Worm (Caenorhabditis elegans) whole organism, L2 larva: Measurements from ENCODE around the gene F58F9.9.

Experiments used
- C34F6.9 ChIP-seq: fragments of 150-350 bp; optimal IDR thresholded peaks from 2 replicates; lab custom pipeline; 2014; ENCODE audit warnings: missing biosample characterization, missing genetic modification characterization
- R02D3.7 ChIP-seq: fragments of 150-350 bp; optimal IDR thresholded peaks from 2 replicates; lab custom pipeline; 2014; ENCODE audit warnings: missing biosample characterization, missing genetic modification characterization
- Y55F3AM.14 ChIP-seq: fragments of 200-800 bp; sonication (Bioruptor generic); optimal IDR thresholded peaks from 2 replicates; lab custom pipeline; 2018; ENCODE audit warnings: mild to moderate bottlenecking, missing genetic modification characterization, missing compliant biosample characterization
- alr-1 ChIP-seq: fragments of 150-350 bp; optimal IDR thresholded peaks from 2 replicates; lab custom pipeline; 2014; ENCODE audit warnings: missing biosample characterization, missing genetic modification characterization
- blmp-1 ChIP-seq: sonication (generic microtip); optimal IDR thresholded peaks from 2 replicates; lab custom pipeline; 2017; ENCODE audit warnings: missing genetic modification characterization, mild to moderate bottlenecking, missing compliant biosample characterization, antibody characterized with exemption, moderate library complexity; ENCODE audit not compliant: insufficient read depth
- ceh-16 ChIP-seq: fragments of 150-350 bp; optimal IDR thresholded peaks from 2 replicates; lab custom pipeline; 2014; ENCODE audit warnings: missing biosample characterization, missing genetic modification characterization
- crh-2 ChIP-seq: sonication (generic microtip); optimal IDR thresholded peaks from 2 replicates; lab custom pipeline; 2017; ENCODE audit warnings: missing biosample characterization, missing genetic modification characterization
- dmd-4 ChIP-seq: sonication (generic microtip); optimal IDR thresholded peaks from 2 replicates; lab custom pipeline; 2017; ENCODE audit warnings: missing biosample characterization, missing genetic modification characterization
- elt-1 ChIP-seq: fragments of 150-350 bp; optimal IDR thresholded peaks from 2 replicates; lab custom pipeline; 2014; ENCODE audit warnings: missing biosample characterization, missing genetic modification characterization
- elt-3 ChIP-seq: sonication (generic microtip); optimal IDR thresholded peaks from 2 replicates; lab custom pipeline; 2017; ENCODE audit warnings: missing biosample characterization, missing genetic modification characterization
- fos-1 ChIP-seq: fragments of 150-350 bp; optimal IDR thresholded peaks from 2 replicates; lab custom pipeline; 2014; ENCODE audit warnings: missing biosample characterization, missing genetic modification characterization
- gmeb-1 ChIP-seq: fragments of 150-350 bp; optimal IDR thresholded peaks from 2 replicates; lab custom pipeline; 2014; ENCODE audit warnings: missing biosample characterization, missing genetic modification characterization
- lin-11 ChIP-seq: fragments of 150-350 bp; sonication (generic microtip); optimal IDR thresholded peaks from 2 replicates; lab custom pipeline; 2014; ENCODE audit warnings: missing biosample characterization, missing genetic modification characterization, inconsistent platforms, mixed read lengths
- lin-13 ChIP-seq: fragments of 150-350 bp; optimal IDR thresholded peaks from 2 replicates; lab custom pipeline; 2014; ENCODE audit warnings: missing biosample characterization, missing genetic modification reagents, missing genetic modification characterization
- lsy-2 ChIP-seq, 2 experiments: fragments of 150-350 bp in 1 of 2; sonication (generic microtip) in 1 of 2; optimal IDR thresholded peaks; 2 replicates each; lab custom pipeline; 2014 to 2017; ENCODE audit warnings: missing biosample characterization in 2 of 2, missing genetic modification characterization in 2 of 2
- mbf-1 ChIP-seq: sonication (generic microtip); optimal IDR thresholded peaks from 2 replicates; lab custom pipeline; 2017; ENCODE audit warnings: missing biosample characterization, missing genetic modification characterization
- mdl-1 ChIP-seq, 2 experiments: fragments of 150-350 bp in 1 of 2; sonication (generic microtip) in 1 of 2; optimal IDR thresholded peaks; 2 replicates each; lab custom pipeline; 2017; ENCODE audit warnings: missing biosample characterization in 2 of 2, missing genetic modification characterization in 2 of 2
- nhr-10 ChIP-seq: sonication (generic microtip); optimal IDR thresholded peaks from 2 replicates; lab custom pipeline; 2017; ENCODE audit warnings: missing biosample characterization, missing genetic modification characterization
- nhr-11 ChIP-seq: fragments of 150-350 bp; optimal IDR thresholded peaks from 2 replicates; lab custom pipeline; 2014; ENCODE audit warnings: missing biosample characterization, missing genetic modification characterization
- nhr-12 ChIP-seq: fragments of 150-350 bp; optimal IDR thresholded peaks from 2 replicates; lab custom pipeline; 2014; ENCODE audit warnings: missing biosample characterization, missing genetic modification characterization
- nhr-237 ChIP-seq: fragments of 150-350 bp; optimal IDR thresholded peaks from 2 replicates; lab custom pipeline; 2014; ENCODE audit warnings: missing biosample characterization, missing genetic modification characterization
- nhr-25 ChIP-seq: fragments of 150-350 bp; sonication (generic microtip); optimal IDR thresholded peaks from 3 replicates; lab custom pipeline; 2014; ENCODE audit warnings: missing biosample characterization, missing genetic modification characterization
- nhr-77 ChIP-seq: fragments of 150-350 bp; optimal IDR thresholded peaks from 2 replicates; lab custom pipeline; 2014; ENCODE audit warnings: missing biosample characterization, missing genetic modification characterization
- peb-1 ChIP-seq: fragments of 150-350 bp; optimal IDR thresholded peaks from 2 replicates; lab custom pipeline; 2014; ENCODE audit warnings: missing biosample characterization, missing genetic modification characterization
- sem-4 ChIP-seq: fragments of 150-350 bp; optimal IDR thresholded peaks from 2 replicates; lab custom pipeline; 2014; ENCODE audit warnings: missing biosample characterization, missing genetic modification reagents, missing genetic modification characterization
- skn-1 ChIP-seq: sonication (generic microtip); optimal IDR thresholded peaks from 2 replicates; lab custom pipeline; 2017; ENCODE audit warnings: missing biosample characterization, missing genetic modification characterization
- sma-9 ChIP-seq, 2 experiments: fragments of 150-350 bp in 1 of 2; sonication (generic microtip) in 1 of 2; optimal IDR thresholded peaks; 2 replicates each; lab custom pipeline; 2014 to 2016; ENCODE audit warnings: missing genetic modification characterization in 2 of 2, mild to moderate bottlenecking in 1 of 2, missing biosample characterization in 1 of 2, missing compliant biosample characterization in 1 of 2, missing genetic modification reagents in 1 of 2, moderate library complexity in 1 of 2
- snpc-4 ChIP-seq: fragments of 150-350 bp; optimal IDR thresholded peaks from 2 replicates; lab custom pipeline; 2014; ENCODE audit warnings: missing biosample characterization, missing genetic modification characterization
- unc-39 ChIP-seq: fragments of 150-350 bp; optimal IDR thresholded peaks from 2 replicates; lab custom pipeline; 2014; ENCODE audit warnings: missing biosample characterization, missing genetic modification characterization
- unc-55 ChIP-seq: fragments of 150-350 bp; sonication (generic microtip); optimal IDR thresholded peaks from 3 replicates; lab custom pipeline; 2014; ENCODE audit warnings: missing biosample characterization, missing genetic modification reagents, missing genetic modification characterization
- unc-62 ChIP-seq: fragments of 150-350 bp; optimal IDR thresholded peaks from 2 replicates; lab custom pipeline; 2014; ENCODE audit warnings: missing biosample characterization, missing genetic modification reagents, missing genetic modification characterization
- zag-1 ChIP-seq: fragments of 150-350 bp; optimal IDR thresholded peaks from 2 replicates; lab custom pipeline; 2014; ENCODE audit warnings: missing biosample characterization, missing genetic modification characterization
- ztf-1 ChIP-seq: fragments of 200-800 bp; sonication (Bioruptor generic); conservative IDR thresholded peaks from 2 replicates; pipeline ENCODE4 v1.3.6; 2022; ENCODE audit warnings: missing genetic modification characterization, missing compliant biosample characterization
- ztf-11 ChIP-seq: sonication (generic microtip); optimal IDR thresholded peaks from 2 replicates; lab custom pipeline; 2017; ENCODE audit warnings: missing biosample characterization, missing genetic modification characterization
- ztf-4 ChIP-seq: fragments of 150-350 bp; optimal IDR thresholded peaks from 2 replicates; lab custom pipeline; 2014; ENCODE audit warnings: missing biosample characterization, missing genetic modification characterization

The F58F9.9 gene

DNA sequence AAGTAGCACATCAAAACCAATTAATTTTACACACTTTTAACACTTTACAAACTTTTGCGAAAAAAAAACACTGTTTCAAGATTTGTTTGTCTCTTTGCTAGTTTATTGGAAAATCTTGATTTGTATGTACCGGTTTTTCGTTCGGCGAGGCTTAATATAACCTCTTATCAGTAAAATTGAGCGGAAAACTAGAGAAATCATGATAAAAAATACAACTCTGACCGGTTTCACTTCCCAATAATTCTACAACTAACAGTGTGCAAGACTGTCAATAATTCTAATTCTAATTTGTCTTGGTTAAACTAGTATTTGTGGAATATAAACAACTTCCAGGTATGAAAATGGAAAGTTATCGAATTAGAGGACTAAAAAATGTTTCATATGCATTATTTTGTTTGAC is 18.2 kb upstream of the F58F9.9 start, which contains the start of gene C49A9.3:
Gene C49A9.3, plus strand, starts transcription at position 212 of the 400 bp plus-strand sequence.
- TF ChIP-seq fos-1 (tag; lab: Kevin White, UChicago) (peak; percentile 82), C34F6.9 (tag; lab: Kevin White, UChicago) (no peak), sem-4 (tag; lab: Kevin White, UChicago) (no peak), nhr-12 (no peak)
- TF ChIP-seq, all 48 proteins: peak for 1

DNA sequence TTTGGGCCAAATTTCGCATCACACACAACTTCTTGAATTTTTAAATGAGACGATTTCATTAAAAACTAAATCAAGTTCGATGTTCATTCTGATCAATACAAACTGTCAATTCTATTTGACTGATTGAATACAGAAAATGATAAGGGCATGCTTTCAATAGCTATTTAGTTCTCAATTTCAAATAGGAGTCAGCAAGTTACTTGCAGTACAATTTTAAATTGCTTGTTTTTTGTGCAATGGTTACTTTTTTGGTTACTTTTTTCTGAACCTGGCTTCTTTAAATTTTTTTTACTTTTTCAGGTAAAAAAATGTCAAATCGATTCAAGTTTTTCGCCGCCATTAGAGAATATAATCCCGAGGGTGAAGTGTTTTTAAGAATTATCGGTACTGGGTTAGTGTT is 14.9 kb upstream of the F58F9.9 start, which contains the start of gene C49A9.2:
Gene C49A9.2, plus strand, starts transcription at position 301 of the 400 bp plus-strand sequence.
- TF ChIP-seq sma-9 (GFP tag; optimal IDR thresholded peaks at IDR 0.05; lab: Kevin White, UChicago) (no peak), sma-9 (tag; optimal IDR thresholded peaks at IDR 0.05; lab: Kevin White, UChicago) (no peak), Y55F3AM.14 (GFP tag; lab: Kevin White, UChicago) (no peak), skn-1 (tag; lab: Kevin White, UChicago) (no peak), elt-3 (no peak), nhr-12 (no peak), zag-1 (no peak), ztf-1 (GFP tag; lab: Robert Waterston, UW) (no peak), lsy-2 (tag; optimal IDR thresholded peaks at IDR 0.05; lab: Kevin White, UChicago) (no peak), peb-1 (tag; lab: Kevin White, UChicago) (no peak), mdl-1 (tag; optimal IDR thresholded peaks at IDR 0.05; lab: Kevin White, UChicago) (no peak), alr-1 (tag; lab: Kevin White, UChicago) (no peak), unc-62 (GFP tag; lab: Kevin White, UChicago) (no peak), ceh-16 (tag; lab: Kevin White, UChicago) (no peak), dmd-4 (no peak), lin-13 (no peak), sem-4 (tag; lab: Kevin White, UChicago) (no peak), unc-39 (tag; lab: Kevin White, UChicago) (no peak), R02D3.7 (tag; lab: Kevin White, UChicago) (no peak)

- no peak for TF ChIP-seq Y55F3AM.14 (GFP tag; lab: Kevin White, UChicago)
- peak; percentile 72 for TF ChIP-seq fos-1 (tag; lab: Kevin White, UChicago)
- no peak for TF ChIP-seq ztf-11 (tag; lab: Kevin White, UChicago)
- TF ChIP-seq ztf-4 (tag; lab: Kevin White, UChicago) = no peak
- no peak for TF ChIP-seq gmeb-1
- TF ChIP-seq, all 48 proteins: peak for 1
Observed at ce11 chrIV:6227974-6228373, 12.1 kb upstream of the F58F9.9 start, which contains the start of gene C49A9.1. C49A9.1 (plus strand) TSS chrIV:6228190.

DNA sequence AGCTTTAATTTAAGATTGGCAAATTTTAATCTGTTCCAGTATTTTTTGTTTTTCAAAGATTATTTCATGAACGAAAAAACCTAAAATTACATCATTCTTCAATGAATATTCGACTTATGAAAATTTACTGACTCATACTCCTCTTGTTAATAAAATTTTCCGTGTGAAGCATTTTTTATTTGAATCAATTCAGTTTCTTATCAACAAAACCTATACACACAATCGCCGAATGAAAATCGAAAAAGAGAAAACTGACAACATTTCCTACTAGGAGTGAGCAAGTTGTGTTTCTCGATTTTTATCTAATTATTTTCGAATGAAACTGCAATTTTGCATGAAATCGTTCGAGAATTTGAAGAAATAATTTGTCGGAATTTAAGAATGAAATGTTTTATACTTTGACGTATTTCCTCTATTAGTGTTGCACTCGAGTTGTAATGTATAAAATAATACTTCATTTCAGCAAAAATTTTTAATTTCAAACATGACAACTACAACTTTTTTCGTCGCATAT is 9.5 kb upstream of the F58F9.9 start, which contains the start of gene F58F9.4:
Gene F58F9.4, plus strand, starts transcription at position 464 of the 514 bp plus-strand sequence.
- TF ChIP-seq unc-55 (GFP tag; lab: Kevin White, UChicago) (no peak), fos-1 (tag; lab: Kevin White, UChicago) (peak; percentile 93)

ce11 chrIV:6232769-6233290 is 7.3 kb upstream of the F58F9.9 start, which contains the start of gene F58F9.3:
F58F9.3 (plus strand) TSS chrIV:6233240.
- peak; percentile 89 for TF ChIP-seq fos-1 (tag; lab: Kevin White, UChicago)
- no peak for TF ChIP-seq nhr-12
- peak; percentile 3 for TF ChIP-seq crh-2 (tag; lab: Kevin White, UChicago)
- TF ChIP-seq nhr-237 (tag; lab: Kevin White, UChicago) = no peak

DNA sequence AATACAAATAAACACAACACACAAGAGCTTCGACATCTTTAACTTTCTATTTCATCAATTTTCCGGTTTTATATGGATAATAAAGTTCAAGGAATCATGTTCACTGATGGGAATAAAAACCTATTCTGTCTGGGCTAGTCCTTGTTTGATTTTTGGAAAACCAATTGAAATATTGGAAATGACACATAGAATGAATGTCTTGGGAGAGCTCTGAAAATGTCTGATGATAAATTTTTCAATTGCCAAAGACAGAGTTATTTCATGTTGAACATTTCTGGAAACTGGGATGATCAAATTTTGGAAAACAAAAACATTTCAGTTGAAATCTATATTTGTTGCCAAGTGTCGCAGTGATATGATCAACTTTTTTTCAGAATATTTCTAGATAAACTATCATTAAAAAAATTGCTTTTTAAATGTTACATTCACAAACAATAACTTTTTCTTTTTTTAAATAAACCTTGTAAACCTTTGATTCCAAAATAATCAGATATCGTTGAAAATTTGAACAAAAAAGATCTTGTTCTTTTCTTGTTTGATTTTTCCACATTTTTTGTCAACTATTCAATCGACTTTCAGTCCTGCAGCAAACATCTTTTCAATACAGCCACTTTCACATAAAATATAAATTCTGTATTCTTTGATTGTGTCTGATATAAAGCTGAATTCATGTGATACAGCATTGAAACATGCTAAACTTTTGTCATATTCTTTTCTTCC is 2.4 kb upstream of the F58F9.9 start, which contains the start of the genes F58F9.6 and F58F9.8:
Gene F58F9.6, minus strand, starts transcription at position 101 of the 720 bp plus-strand sequence.
Gene F58F9.8, plus strand, starts transcription at position 670 of the 720 bp plus-strand sequence.
- no peak for TF ChIP-seq skn-1 (tag; lab: Kevin White, UChicago)
- no peak for TF ChIP-seq nhr-11
- TF ChIP-seq nhr-77 = no peak
- TF ChIP-seq zag-1 = no peak
- TF ChIP-seq elt-3 = no peak
- TF ChIP-seq snpc-4 = no peak
- TF ChIP-seq blmp-1 (tag; lab: Kevin White, UChicago) = no peak
- no peak for TF ChIP-seq ztf-11 (tag; lab: Kevin White, UChicago)
- no peak for TF ChIP-seq nhr-25 (tag; lab: Kevin White, UChicago)
- no peak for TF ChIP-seq nhr-10 (tag; lab: Kevin White, UChicago)
- TF ChIP-seq mbf-1 (tag; lab: Kevin White, UChicago) = no peak
- TF ChIP-seq ceh-16 (tag; lab: Kevin White, UChicago) = no peak
- no peak for TF ChIP-seq lin-11 (tag; lab: Kevin White, UChicago)
- TF ChIP-seq dmd-4 = no peak
- TF ChIP-seq elt-1 (tag; lab: Kevin White, UChicago) = no peak
- TF ChIP-seq, all 48 proteins: peak for 0
